Worm (Caenorhabditis elegans) whole organism, mixed stage, embryonic: ENCODE measurements around the gene ugt-50.

Source experiments
- M03D4.4 ChIP-seq: sonication (generic microtip); optimal IDR thresholded peaks from 2 replicates; lab custom pipeline; 2017; ENCODE audit warnings: mild to moderate bottlenecking, missing genetic modification characterization, missing compliant biosample characterization
- ceh-83 ChIP-seq: fragments of 200-800 bp; sonication (Bioruptor generic); optimal IDR thresholded peaks from 2 replicates; lab custom pipeline; 2018; ENCODE audit warnings: mild to moderate bottlenecking, missing genetic modification characterization, missing compliant biosample characterization
- elt-3 ChIP-seq: fragments of 150-350 bp; optimal IDR thresholded peaks from 2 replicates; lab custom pipeline; 2014; ENCODE audit warnings: missing biosample characterization, missing genetic modification characterization
- lin-32 ChIP-seq: fragments of 200-800 bp; sonication (Bioruptor generic); optimal IDR thresholded peaks from 2 replicates; lab custom pipeline; 2018; ENCODE audit warnings: mild to moderate bottlenecking, missing genetic modification characterization, missing compliant biosample characterization
- lsy-2 ChIP-seq: fragments of 150-350 bp; optimal IDR thresholded peaks from 2 replicates; lab custom pipeline; 2014; ENCODE audit warnings: missing biosample characterization, missing genetic modification characterization
- mep-1 ChIP-seq: fragments of 150-350 bp; optimal IDR thresholded peaks from 2 replicates; lab custom pipeline; 2017; ENCODE audit warnings: missing biosample characterization, missing genetic modification reagents, missing genetic modification characterization, inconsistent platforms
- nhr-237 ChIP-seq: fragments of 150-350 bp; optimal IDR thresholded peaks from 2 replicates; lab custom pipeline; 2014; ENCODE audit warnings: missing biosample characterization, missing genetic modification characterization
- nhr-28 ChIP-seq: fragments of 150-350 bp; optimal IDR thresholded peaks from 2 replicates; lab custom pipeline; 2014; ENCODE audit warnings: missing biosample characterization, missing genetic modification characterization
- nhr-76 ChIP-seq: sonication (generic microtip); optimal IDR thresholded peaks from 2 replicates; lab custom pipeline; 2017; ENCODE audit warnings: missing biosample characterization, missing genetic modification characterization
- snpc-4 ChIP-seq: fragments of 150-350 bp; optimal IDR thresholded peaks from 2 replicates; lab custom pipeline; 2014; ENCODE audit warnings: missing biosample characterization, missing genetic modification characterization
- unc-62 ChIP-seq: fragments of 150-350 bp; optimal IDR thresholded peaks from 2 replicates; lab custom pipeline; 2014; ENCODE audit warnings: missing biosample characterization, missing genetic modification reagents, missing genetic modification characterization

- TF ChIP-seq snpc-4 (tag; lab: Kevin White, UChicago) (no peak), nhr-76 (tag; lab: Kevin White, UChicago) (no peak), lsy-2 (tag; lab: Kevin White, UChicago) (no peak), mep-1 (tag; lab: Kevin White, UChicago) (no peak), nhr-28 (tag; lab: Kevin White, UChicago) (no peak), unc-62 (no peak), elt-3 (tag; lab: Kevin White, UChicago) (no peak), M03D4.4 (tag; lab: Kevin White, UChicago) (no peak), nhr-237 (tag; lab: Kevin White, UChicago) (no peak), ceh-83 (no peak), lin-32 (GFP tag; lab: Kevin White, UChicago) (no peak)
These were observed 40.0 kb downstream of the ugt-50 start, which contains the start of gene pgp-12 for ce11 chrX:12731188-12731857.
